Fruit fly (Drosophila melanogaster): ENCODE data around the gene per.

- TF ChIP-seq Blimp-1 (GFP tag; optimal IDR thresholded peaks at IDR 0.05) = no peak
- TF ChIP-seq Lpt (GFP tag; optimal IDR thresholded peaks at IDR 0.05) = no peak
- TF ChIP-seq fd59A (GFP tag; optimal IDR thresholded peaks at IDR 0.05) = no peak
- TF ChIP-seq acj6 (GFP tag; optimal IDR thresholded peaks at IDR 0.05) = no peak
- no peak for TF ChIP-seq eg (GFP tag; IDR thresholded peaks at IDR 0.05)
- no peak for TF ChIP-seq esn (GFP tag; optimal IDR thresholded peaks at IDR 0.05)
- no peak for TF ChIP-seq pdm3 (GFP tag; optimal IDR thresholded peaks at IDR 0.05)
- no peak for TF ChIP-seq lz (GFP tag; optimal IDR thresholded peaks at IDR 0.05)
- no peak for TF ChIP-seq CG10669 (GFP tag; optimal IDR thresholded peaks at IDR 0.05)
- no peak for TF ChIP-seq CG6276 (GFP tag; optimal IDR thresholded peaks at IDR 0.05)
- TF ChIP-seq CG8119 (GFP tag; IDR thresholded peaks at IDR 0.05) = no peak
- TF ChIP-seq Eip75B (GFP tag; optimal IDR thresholded peaks at IDR 0.05) = no peak
- TF ChIP-seq Sox102F (GFP tag; optimal IDR thresholded peaks at IDR 0.05) = no peak
- no peak for TF ChIP-seq CG11902 (GFP tag; optimal IDR thresholded peaks at IDR 0.05)
Measured at dm6 chrX:2636825-2637535, 48.4 kb upstream of the per start.
